Worm (Caenorhabditis elegans): ENCODE measurements around the gene C37C3.9.

The C37C3.9 gene

DNA sequence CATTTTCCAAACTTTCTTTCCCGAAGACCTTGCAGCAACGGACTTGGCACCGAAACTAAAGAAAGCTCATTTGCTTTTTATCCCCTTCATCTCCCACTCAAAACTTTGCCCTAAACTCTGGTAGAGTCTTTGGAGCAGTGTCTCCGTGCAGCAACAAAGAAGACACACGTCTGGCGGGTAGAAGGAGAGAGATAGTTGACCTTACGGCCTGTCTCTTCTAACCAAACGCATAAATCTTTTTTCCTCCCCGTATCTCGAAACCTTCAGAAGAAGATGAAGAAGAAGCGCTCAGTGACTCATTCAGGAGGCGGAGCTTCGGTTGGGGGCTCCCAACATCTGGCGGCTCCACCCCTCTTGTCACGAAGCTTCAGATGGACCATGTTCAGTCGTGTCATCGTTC is 28.1 kb downstream of the C37C3.9 start:
- no peak for TF ChIP-seq hif-1 (tag; optimal IDR thresholded peaks at IDR 0.05)
- no peak for TF ChIP-seq Y75B8A.6 (GFP tag; IDR thresholded peaks at IDR 0.05)
- TF ChIP-seq dmd-6 (GFP tag; IDR thresholded peaks at IDR 0.05): no peak
- no peak for TF ChIP-seq gei-8 (GFP tag; optimal IDR thresholded peaks at IDR 0.05)
- TF ChIP-seq dpl-1 (GFP tag; optimal IDR thresholded peaks at IDR 0.05): no peak
- TF ChIP-seq nhr-28 (tag; optimal IDR thresholded peaks at IDR 0.05): no peak
- TF ChIP-seq F26F4.8 (GFP tag; conservative IDR thresholded peaks at IDR 0.05): no peak
- no peak for TF ChIP-seq T20F7.1 (GFP tag; optimal IDR thresholded peaks at IDR 0.05)
- no peak for TF ChIP-seq ces-1 (GFP tag; optimal IDR thresholded peaks at IDR 0.05)
- TF ChIP-seq nhr-10 (tag; optimal IDR thresholded peaks at IDR 0.05): no peak
- no peak for TF ChIP-seq ztf-7 (tag; optimal IDR thresholded peaks at IDR 0.05)
- TF ChIP-seq ceh-44 (GFP tag; IDR thresholded peaks at IDR 0.05): no peak
- no peak for TF ChIP-seq lir-3 (tag; optimal IDR thresholded peaks at IDR 0.05)
- TF ChIP-seq Y48G9A.11 (GFP tag; IDR thresholded peaks at IDR 0.05): no peak
- TF ChIP-seq nhr-111 (GFP tag; optimal IDR thresholded peaks at IDR 0.05): no peak
- no peak for TF ChIP-seq set-16 (GFP tag; IDR thresholded peaks at IDR 0.05)
- no peak for TF ChIP-seq cey-2 (tag; optimal IDR thresholded peaks at IDR 0.05; ENCODE audit: borderline replicate concordance, insufficient read depth)
- TF ChIP-seq nhr-77 (tag; optimal IDR thresholded peaks at IDR 0.05): no peak
- TF ChIP-seq mep-1 (tag; optimal IDR thresholded peaks at IDR 0.05): no peak

ce11 chrV:7825836-7826235 is 28.7 kb downstream of the C37C3.9 start:
- TF ChIP-seq unc-62 (GFP tag; optimal IDR thresholded peaks at IDR 0.05 in 1 of 2) (peak in 1 of 2 experiments; percentile 62), unc-62 (tag; optimal IDR thresholded peaks at IDR 0.05) (no peak), lin-38 (GFP tag; IDR thresholded peaks at IDR 0.05) (no peak)

- TF ChIP-seq hlh-11 (tag; optimal IDR thresholded peaks at IDR 0.05): peak; percentile 25
- no peak for TF ChIP-seq dmd-8 (GFP tag; IDR thresholded peaks at IDR 0.05)
- TF ChIP-seq daf-16 (GFP tag; optimal IDR thresholded peaks at IDR 0.05): peak in 1 of 2 experiments; percentile 39
- no peak for TF ChIP-seq daf-16 (tag; optimal IDR thresholded peaks at IDR 0.05)
Measured at ce11 chrV:7824138-7824537, 30.4 kb downstream of the C37C3.9 start.

ce11 chrV:7822655-7823054 is 31.8 kb downstream of the C37C3.9 start:
- TF ChIP-seq mxl-3 (GFP tag; optimal IDR thresholded peaks at IDR 0.05) (peak; percentile 71), daf-16 (GFP tag; optimal IDR thresholded peaks at IDR 0.05) (peak in 1 of 2 experiments; percentile 74), daf-16 (tag; optimal IDR thresholded peaks at IDR 0.05) (no peak), nhr-11 (tag; optimal IDR thresholded peaks at IDR 0.05) (peak; percentile 65), unc-62 (GFP tag; optimal IDR thresholded peaks at IDR 0.05 in 1 of 2) (peak in 1 of 2 experiments; percentile 98), unc-62 (tag; optimal IDR thresholded peaks at IDR 0.05) (no peak), hlh-11 (tag; optimal IDR thresholded peaks at IDR 0.05) (peak; percentile 63), lsy-2 (tag; optimal IDR thresholded peaks at IDR 0.05) (no peak), ceh-20 (GFP tag; IDR thresholded peaks at IDR 0.05) (peak; percentile 68; the same call in 1 of the 2 replicates), ceh-44 (GFP tag; IDR thresholded peaks at IDR 0.05) (no peak)

- no peak for TF ChIP-seq Y105C5A.15 (GFP tag; IDR thresholded peaks at IDR 0.05)
- peak; percentile 61 for TF ChIP-seq mep-1 (tag; optimal IDR thresholded peaks at IDR 0.05)
- no peak for TF ChIP-seq zip-2 (tag; optimal IDR thresholded peaks at IDR 0.05)
- TF ChIP-seq nhr-6 (tag; optimal IDR thresholded peaks at IDR 0.05): no peak
- TF ChIP-seq nhr-77 (tag; optimal IDR thresholded peaks at IDR 0.05): peak; percentile 57
- no peak for TF ChIP-seq dmd-8 (GFP tag; IDR thresholded peaks at IDR 0.05)
- TF ChIP-seq lsy-2 (tag; optimal IDR thresholded peaks at IDR 0.05): peak in 1 of 2 experiments; percentile 64
- TF ChIP-seq lir-3 (tag; optimal IDR thresholded peaks at IDR 0.05): no peak
- TF ChIP-seq dpl-1 (GFP tag; optimal IDR thresholded peaks at IDR 0.05): peak; percentile 23
- peak; percentile 32 for TF ChIP-seq nhr-28 (tag; optimal IDR thresholded peaks at IDR 0.05)
- TF ChIP-seq ama-1 (optimal IDR thresholded peaks at IDR 0.05): no peak
- no peak for TF ChIP-seq daf-8 (GFP tag; IDR thresholded peaks at IDR 0.05)
- TF ChIP-seq lin-38 (GFP tag; IDR thresholded peaks at IDR 0.05): peak; percentile 88
- TF ChIP-seq Y5F2A.4 (GFP tag; optimal IDR thresholded peaks at IDR 0.05): no peak
- no peak for TF ChIP-seq spr-1 (tag; optimal IDR thresholded peaks at IDR 0.05)
- peak; percentile 41; the same call in 1 of the 2 replicates for TF ChIP-seq dmd-6 (GFP tag; IDR thresholded peaks at IDR 0.05)
- peak; percentile 56 for TF ChIP-seq pqm-1 (tag; optimal IDR thresholded peaks at IDR 0.05)
- TF ChIP-seq F37D6.2 (tag; optimal IDR thresholded peaks at IDR 0.05): no peak
- peak in 1 of 2 experiments; percentile 46 for TF ChIP-seq hif-1 (tag; optimal IDR thresholded peaks at IDR 0.05)
- TF ChIP-seq hlh-11 (tag; optimal IDR thresholded peaks at IDR 0.05): peak; percentile 8
- peak; percentile 89 for TF ChIP-seq mes-2 (tag; optimal IDR thresholded peaks at IDR 0.05; ENCODE audit: poor library complexity, severe bottlenecking)
- TF ChIP-seq attf-4 (tag; optimal IDR thresholded peaks at IDR 0.05): no peak
- TF ChIP-seq aha-1 (tag): peak; percentile 17
- TF ChIP-seq dve-1 (tag; optimal IDR thresholded peaks at IDR 0.05; ENCODE audit: insufficient read depth): no peak
Measured at ce11 chrV:7820270-7820669, 34.2 kb downstream of the C37C3.9 start, which contains the start of gene lbp-4. Gene lbp-4, plus strand, starts transcription at chrV:7820578.

All from whole organism, L4 larva.